Worm (Caenorhabditis elegans): ENCODE measurements around the gene C25F9.12.
A peak's percentile ranks its signal among the peaks of the same experiment; 100 is the strongest.

C25F9.12 gene

DNA sequence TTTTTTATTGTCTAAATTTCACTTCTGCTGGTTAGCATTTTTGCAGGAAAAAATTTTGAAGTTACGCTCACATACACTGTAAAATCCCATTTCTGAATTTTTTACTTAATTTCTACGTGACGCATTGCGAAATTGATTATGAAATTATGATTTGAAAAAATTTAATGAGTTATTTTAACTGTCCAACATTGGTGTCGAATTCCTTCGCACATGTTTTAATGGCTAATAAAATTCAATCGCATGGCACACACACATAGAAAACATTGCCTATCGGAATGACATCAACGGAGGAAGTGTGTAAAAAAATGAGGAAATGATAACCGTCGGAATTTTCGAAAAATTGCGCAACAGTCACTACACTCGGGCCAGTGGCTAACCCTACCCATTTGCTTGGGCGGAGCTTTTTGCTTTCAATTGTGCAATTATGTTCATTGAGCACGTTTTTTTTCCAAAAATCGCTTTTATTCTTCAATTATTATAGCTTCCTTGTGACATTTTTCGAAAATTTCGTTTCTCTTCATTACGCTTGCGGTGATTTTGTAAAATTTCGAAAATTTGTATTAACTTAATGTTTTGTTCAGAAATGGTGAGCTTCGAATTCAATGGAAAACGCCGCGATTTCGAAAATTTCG, 31.2 kb upstream of the C25F9.12 start, which contains the start of gene C25F9.16:
C25F9.16 (plus strand) TSS at position 582 of the 632 bp plus-strand sequence.
- TF ChIP-seq sea-2 (GFP tag; optimal IDR thresholded peaks at IDR 0.05) (no peak), pqm-1 (tag; optimal IDR thresholded peaks at IDR 0.05) (peak; percentile 1), elt-2 (tag; optimal IDR thresholded peaks at IDR 0.05) (peak; percentile 60)

DNA sequence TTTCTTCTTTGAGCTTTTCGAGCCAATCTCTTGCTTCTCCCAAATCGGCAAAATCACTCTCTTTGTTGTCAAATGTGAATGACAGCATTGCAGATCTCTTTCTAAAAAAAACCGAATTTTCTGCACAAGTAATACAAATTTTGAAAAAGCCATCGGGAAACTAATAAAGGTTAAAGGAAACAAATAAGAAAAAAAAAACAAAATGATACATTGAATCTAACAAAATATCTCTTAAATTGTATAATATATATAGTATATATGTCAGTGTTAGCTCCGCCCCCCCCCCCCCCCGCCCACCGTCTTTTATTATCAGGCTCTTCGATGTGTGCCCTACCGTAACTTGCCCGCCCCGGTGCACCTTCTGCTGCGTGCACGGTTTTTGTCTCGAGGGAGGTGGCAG, 30.2 kb upstream of the C25F9.12 start, which contains the start of gene C25F9.11:
C25F9.11 (minus strand) TSS at position 101 of the 400 bp plus-strand sequence.
- TF ChIP-seq nhr-77 (tag; optimal IDR thresholded peaks at IDR 0.05) (no peak), elt-2 (tag; optimal IDR thresholded peaks at IDR 0.05) (peak; percentile 12)

DNA sequence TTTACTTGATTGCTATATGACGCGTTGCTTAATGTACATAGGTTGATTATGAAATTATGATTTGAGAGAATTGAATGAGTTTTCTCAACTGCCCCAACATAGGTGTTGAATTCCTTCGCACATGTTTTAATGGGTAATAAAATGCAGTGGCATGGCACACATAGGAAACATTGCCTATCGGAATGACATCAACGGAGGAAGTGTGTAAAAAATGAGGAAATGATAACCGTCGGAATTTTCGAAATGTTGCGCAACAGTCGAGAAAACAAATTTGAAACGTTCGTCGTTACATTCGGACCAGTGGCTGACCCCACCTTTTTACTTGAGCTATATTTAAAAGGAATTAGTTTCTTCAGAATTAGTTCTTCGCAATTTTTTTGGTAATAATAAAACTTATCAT, 29.3 kb upstream of the C25F9.12 start:
- peak; percentile 40 for TF ChIP-seq elt-2 (tag; optimal IDR thresholded peaks at IDR 0.05)
- no peak for TF ChIP-seq nhr-67 (tag; optimal IDR thresholded peaks at IDR 0.05)

DNA sequence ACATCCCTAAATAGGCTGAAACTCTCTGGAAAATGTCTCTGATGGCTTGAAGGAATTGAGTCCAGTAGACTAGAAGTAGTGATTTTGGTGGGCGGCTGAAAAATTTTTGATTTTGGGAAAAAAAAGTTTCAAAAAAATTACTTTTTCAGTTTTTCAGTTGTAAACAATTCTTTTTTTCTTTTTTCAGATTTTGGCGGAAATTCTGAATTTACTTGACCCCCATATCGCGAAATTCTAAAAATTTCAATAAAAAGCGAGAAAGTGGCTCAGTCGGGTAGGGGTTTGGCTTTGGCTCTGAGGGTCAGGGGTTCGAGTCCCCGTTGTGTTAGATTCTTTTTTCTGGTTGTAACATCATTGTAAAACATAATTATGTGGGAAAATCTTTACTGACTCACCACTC, 28.3 kb upstream of the C25F9.12 start, which contains the start of gene srw-85:
srw-85 (minus strand) TSS at position 101 of the 400 bp plus-strand sequence.
- no peak for TF ChIP-seq R02D3.7 (tag; optimal IDR thresholded peaks at IDR 0.05)
- TF ChIP-seq elt-1 (tag; optimal IDR thresholded peaks at IDR 0.05): no peak
- no peak for TF ChIP-seq unc-39 (tag; optimal IDR thresholded peaks at IDR 0.05)
- TF ChIP-seq nhr-28 (tag; optimal IDR thresholded peaks at IDR 0.05): no peak
- no peak for TF ChIP-seq pha-4 (tag; optimal IDR thresholded peaks at IDR 0.05)
- TF ChIP-seq nhr-77 (tag; optimal IDR thresholded peaks at IDR 0.05): no peak
- no peak for TF ChIP-seq nhr-43 (tag; optimal IDR thresholded peaks at IDR 0.05; ENCODE audit: poor library complexity, severe bottlenecking)
- TF ChIP-seq ceh-9 (tag; optimal IDR thresholded peaks at IDR 0.05): no peak
- TF ChIP-seq fkh-2 (tag; optimal IDR thresholded peaks at IDR 0.05): no peak
- TF ChIP-seq pqm-1 (tag; optimal IDR thresholded peaks at IDR 0.05): no peak
- no peak for TF ChIP-seq elt-2 (tag; optimal IDR thresholded peaks at IDR 0.05)
- TF ChIP-seq ztf-4 (tag; optimal IDR thresholded peaks at IDR 0.05): no peak
- no peak for TF ChIP-seq nhr-76 (tag; optimal IDR thresholded peaks at IDR 0.05)
- no peak for TF ChIP-seq unc-62 (GFP tag; optimal IDR thresholded peaks at IDR 0.05)
- no peak for TF ChIP-seq lin-15B (tag; optimal IDR thresholded peaks at IDR 0.05)
- no peak for TF ChIP-seq ZK546.5 (tag; optimal IDR thresholded peaks at IDR 0.05)
- no peak for TF ChIP-seq snpc-4 (tag; optimal IDR thresholded peaks at IDR 0.05)
- TF ChIP-seq nfya-1 (tag; optimal IDR thresholded peaks at IDR 0.05; ENCODE audit: insufficient read depth): no peak
- TF ChIP-seq zag-1 (tag; optimal IDR thresholded peaks at IDR 0.05): no peak

DNA sequence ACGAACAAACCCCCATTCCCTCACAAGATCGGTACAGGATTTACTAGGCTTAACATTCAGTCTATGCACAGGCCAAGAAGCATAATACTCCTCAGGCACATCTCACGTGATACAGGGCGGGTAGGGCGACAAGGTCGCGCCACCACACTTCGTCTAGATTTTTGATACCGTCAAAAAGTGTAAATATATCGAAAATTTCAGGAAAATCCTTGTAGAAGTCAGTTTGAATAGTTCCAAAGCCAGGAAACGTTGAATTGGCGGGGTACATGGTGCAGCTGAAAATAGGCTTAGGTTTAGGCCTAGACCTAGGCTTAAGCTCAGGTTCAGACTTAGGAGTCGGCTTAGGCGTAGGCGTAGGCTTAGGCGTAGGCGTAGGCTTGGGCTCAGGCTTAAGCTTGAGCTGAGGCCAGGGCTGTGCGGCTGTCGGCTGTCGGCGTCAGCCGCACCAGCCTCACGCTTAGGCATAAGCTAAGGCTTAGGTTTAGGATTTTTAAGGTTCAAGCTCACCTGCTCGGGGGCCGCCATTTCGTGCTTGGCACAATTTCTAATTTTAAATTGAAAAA, 27.7 kb upstream of the C25F9.12 start:
- TF ChIP-seq egl-5 (tag; optimal IDR thresholded peaks at IDR 0.05) (no peak), nhr-12 (tag; optimal IDR thresholded peaks at IDR 0.05) (no peak), zag-1 (tag; optimal IDR thresholded peaks at IDR 0.05) (no peak), nhr-76 (tag; optimal IDR thresholded peaks at IDR 0.05) (no peak), ceh-16 (tag; optimal IDR thresholded peaks at IDR 0.05) (no peak), lsy-12 (tag; optimal IDR thresholded peaks at IDR 0.05) (no peak), lin-39 (tag; optimal IDR thresholded peaks at IDR 0.05) (no peak), ceh-28 (tag; optimal IDR thresholded peaks at IDR 0.05) (no peak), ztf-11 (tag; optimal IDR thresholded peaks at IDR 0.05) (no peak), nhr-25 (tag; optimal IDR thresholded peaks at IDR 0.05) (no peak)

DNA sequence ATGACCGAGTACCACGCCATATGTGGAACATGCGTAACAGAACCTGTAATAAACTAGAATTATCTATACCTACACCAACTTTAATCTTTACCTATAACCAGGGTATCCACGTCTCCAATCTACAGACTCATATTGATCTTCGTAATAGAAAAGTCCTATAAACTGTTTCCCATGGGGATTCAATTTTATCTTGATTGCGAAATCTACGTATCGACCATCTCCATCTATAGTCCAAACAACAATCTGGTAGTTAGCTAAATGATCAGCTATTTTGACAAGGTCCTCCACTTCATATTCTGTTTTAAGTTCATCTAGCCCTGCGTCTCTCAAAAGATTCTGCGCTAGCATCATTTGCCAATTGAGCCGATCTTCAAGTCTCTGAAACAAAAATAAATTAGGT, 26.9 kb upstream of the C25F9.12 start:
- TF ChIP-seq ceh-82 (tag; optimal IDR thresholded peaks at IDR 0.05): no peak
- peak; percentile 99 for TF ChIP-seq elt-1 (tag; optimal IDR thresholded peaks at IDR 0.05)
- no peak for TF ChIP-seq sea-2 (GFP tag; optimal IDR thresholded peaks at IDR 0.05)
- TF ChIP-seq nhr-25 (tag; optimal IDR thresholded peaks at IDR 0.05): peak; percentile 53
- no peak for TF ChIP-seq ztf-11 (tag; optimal IDR thresholded peaks at IDR 0.05)
- TF ChIP-seq zag-1 (tag; optimal IDR thresholded peaks at IDR 0.05): no peak
- peak; percentile 21 for TF ChIP-seq nhr-43 (tag; optimal IDR thresholded peaks at IDR 0.05; ENCODE audit: poor library complexity, severe bottlenecking)
- no peak for TF ChIP-seq nfya-1 (tag; optimal IDR thresholded peaks at IDR 0.05; ENCODE audit: insufficient read depth)
- TF ChIP-seq nhr-23 (tag; optimal IDR thresholded peaks at IDR 0.05): peak; percentile 28

All from whole organism, L3 larva.